Worm (Caenorhabditis elegans): ENCODE measurements around the gene lys-1.

DNA sequence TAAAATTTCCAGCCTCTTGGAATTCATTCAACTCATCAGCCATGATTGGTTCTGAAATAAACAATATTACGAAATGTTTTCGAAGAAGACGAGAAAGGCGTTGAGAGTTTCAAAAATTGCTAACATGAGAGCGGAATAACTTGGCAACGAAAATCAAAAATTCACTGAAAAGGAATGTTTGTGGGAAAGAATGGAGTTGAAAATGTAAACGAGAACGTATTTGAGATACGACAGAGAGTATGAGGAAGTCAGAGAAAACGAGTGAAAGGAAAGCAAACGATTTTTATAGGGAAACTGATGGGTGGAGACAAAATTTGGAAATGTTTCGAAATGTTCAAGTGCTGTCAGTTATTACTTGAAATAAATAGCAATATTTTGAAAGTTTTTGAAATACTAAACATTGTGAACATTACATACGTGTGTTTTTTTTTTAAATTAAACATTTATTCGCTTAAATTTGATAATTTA is 22.7 kb upstream of the lys-1 start, which contains the start of gene rop-1:
- TF ChIP-seq tra-4 (tag; optimal IDR thresholded peaks at IDR 0.05) (no peak), aly-1 (tag; optimal IDR thresholded peaks at IDR 0.05) (no peak), F13C5.2 (tag; optimal IDR thresholded peaks at IDR 0.05) (no peak), tbx-11 (GFP tag; IDR thresholded peaks at IDR 0.05) (no peak), ama-1 (optimal IDR thresholded peaks at IDR 0.05) (no peak), flt-1 (GFP tag; IDR thresholded peaks at IDR 0.05) (no peak), B0310.2 (tag; optimal IDR thresholded peaks at IDR 0.05) (no peak), hmbx-1 (tag; optimal IDR thresholded peaks at IDR 0.05) (no peak), pes-1 (GFP tag; IDR thresholded peaks at IDR 0.05) (no peak), sea-1 (GFP tag; conservative IDR thresholded peaks at IDR 0.05) (no peak), ets-7 (tag; optimal IDR thresholded peaks at IDR 0.05) (no peak)

Data from whole organism, early embryonic.